Fruit fly (Drosophila melanogaster) whole organism, embryonic: ENCODE measurements around the gene cyr.

Source experiments
- Adf1 ChIP-seq: fragments of 200-800 bp; sonication (Bioruptor generic); IDR thresholded peaks from 2 replicates; pipeline ENCODE4 v1.3.6; 2022; ENCODE audit warnings: missing biosample characterization, missing genetic modification characterization
- CG16815 ChIP-seq: fragments of 200-800 bp; sonication (Bioruptor generic); optimal IDR thresholded peaks from 3 replicates; lab custom pipeline; 2017; ENCODE audit warnings: missing biosample characterization, mild to moderate bottlenecking, missing genetic modification characterization
- CG2712 ChIP-seq: fragments of 200-800 bp; optimal IDR thresholded peaks from 3 replicates; lab custom pipeline; 2019; ENCODE audit warnings: missing biosample characterization, mild to moderate bottlenecking, missing genetic modification characterization, moderate library complexity
- CG31224 ChIP-seq: fragments of 200-800 bp; sonication (Bioruptor generic); IDR thresholded peaks from 2 replicates; pipeline ENCODE4 v1.3.6; 2022; ENCODE audit warnings: missing biosample characterization, missing genetic modification characterization
- CG7928 ChIP-seq: fragments of 200-800 bp; sonication (Bioruptor generic); optimal IDR thresholded peaks from 2 replicates; lab custom pipeline; 2017; ENCODE audit warnings: missing biosample characterization, mild to moderate bottlenecking, missing genetic modification characterization
- CoRest ChIP-seq: fragments of 200-800 bp; sonication (Bioruptor generic); optimal IDR thresholded peaks from 3 replicates; lab custom pipeline; 2018; ENCODE audit warnings: missing biosample characterization, mild to moderate bottlenecking, missing genetic modification characterization, moderate library complexity
- Deaf1 ChIP-seq: fragments of 200-800 bp; optimal IDR thresholded peaks from 3 replicates; lab custom pipeline; 2019; ENCODE audit warnings: missing biosample characterization, mild to moderate bottlenecking, missing genetic modification characterization, moderate library complexity
- Fer3 ChIP-seq: fragments of 200-800 bp; sonication (Bioruptor generic); optimal IDR thresholded peaks from 2 replicates; lab custom pipeline; 2018; ENCODE audit warnings: missing biosample characterization, mild to moderate bottlenecking, missing genetic modification characterization, moderate library complexity
- Spps ChIP-seq: fragments of 200-800 bp; sonication (Bioruptor generic); optimal IDR thresholded peaks from 2 replicates; lab custom pipeline; 2018; ENCODE audit warnings: missing biosample characterization, mild to moderate bottlenecking, missing genetic modification characterization
- inv ChIP-seq: fragments of 200-800 bp; sonication (Bioruptor generic); IDR thresholded peaks from 2 replicates; pipeline ENCODE4 v1.3.6; 2022; ENCODE audit warnings: missing biosample characterization, missing genetic modification characterization; ENCODE audit not compliant: partially characterized antibody
- nerfin-1 ChIP-seq: fragments of 200-800 bp; sonication (Bioruptor generic); optimal IDR thresholded peaks from 3 replicates; lab custom pipeline; 2019; ENCODE audit warnings: missing biosample characterization, mild to moderate bottlenecking, missing genetic modification characterization, moderate library complexity
- pan ChIP-seq, 4 experiments: fragments of >200 bp in 3 of 4; fragments of 200-800 bp in 1 of 4; sonication (Bioruptor generic) in 1 of 4; optimal IDR thresholded peaks in 3 of 4; IDR thresholded peaks in 1 of 4; 2 replicates each; pipeline versions ENCODE4 v1.3.6 to Lab custom; 2017 to 2022; ENCODE audit warnings: missing biosample characterization in 2 of 4, missing genetic modification characterization in 2 of 4, mixed read lengths in 1 of 4
- pho ChIP-seq: fragments of 200-800 bp; sonication (Bioruptor generic); optimal IDR thresholded peaks from 2 replicates; lab custom pipeline; 2016; ENCODE audit warnings: missing biosample characterization, missing genetic modification characterization
- toy ChIP-seq: fragments of 200-800 bp; sonication (Bioruptor generic); IDR thresholded peaks from 2 replicates; pipeline ENCODE4 v1.3.6; 2022; ENCODE audit warnings: missing biosample characterization, missing genetic modification characterization

DNA sequence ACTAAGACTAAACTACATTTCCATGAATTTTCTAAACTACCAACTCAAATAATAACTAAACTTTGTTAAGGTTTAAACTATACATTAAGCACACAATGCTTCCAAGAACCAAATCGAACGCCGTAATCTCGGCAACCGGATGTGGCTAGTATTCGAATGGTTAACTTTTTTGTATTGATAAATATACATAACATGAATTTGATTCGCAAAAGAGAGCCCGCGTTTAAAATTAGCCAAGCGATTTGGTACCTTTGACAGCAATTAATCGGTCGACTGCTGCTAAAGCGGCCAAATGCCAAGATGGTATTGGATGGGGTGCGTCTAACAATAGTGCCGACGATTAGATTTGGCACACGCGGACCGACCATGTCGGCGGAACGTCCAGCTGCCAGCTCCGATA lies 12.1 kb upstream of the cyr start, which contains the start of gene CG15336:
- TF ChIP-seq Spps (tag; lab: Kevin White, UChicago) (no peak), Deaf1 (tag; lab: Kevin White, UChicago) (no peak), toy (GFP tag; lab: Robert Waterston, UW) (no peak), inv (no peak), CoRest (tag; lab: Kevin White, UChicago) (no peak), CG31224 (GFP tag; lab: Robert Waterston, UW) (no peak), CG16815 (GFP tag; lab: Kevin White, UChicago) (no peak), Fer3 (tag; lab: Kevin White, UChicago) (no peak), pan (optimal IDR thresholded peaks at IDR 0.05; lab: Kevin White, UChicago) (no peak), pan (GFP tag; optimal IDR thresholded peaks at IDR 0.05 in 1 of 2, IDR thresholded peaks at IDR 0.05 in 1 of 2) (no peak), pho (no peak), CG7928 (GFP tag; lab: Kevin White, UChicago) (no peak), nerfin-1 (tag; lab: Kevin White, UChicago) (no peak), Adf1 (no peak), CG2712 (tag; lab: Kevin White, UChicago) (no peak)
